Fruit fly (Drosophila melanogaster) whole organism, pupa: Measurements from ENCODE around the gene capu.

ENCODE experiments used
- CG12605 ChIP-seq: fragments of 200-800 bp; sonication (Bioruptor generic); IDR thresholded peaks from 2 replicates; pipeline ENCODE4 v1.3.6; 2022; ENCODE audit warnings: missing biosample characterization, missing genetic modification characterization
- CG8159 ChIP-seq: fragments of 200-800 bp; sonication (Bioruptor generic); optimal IDR thresholded peaks from 3 replicates; lab custom pipeline; 2018; ENCODE audit warnings: missing biosample characterization, mild to moderate bottlenecking, missing genetic modification characterization, moderate library complexity
- D1 ChIP-seq: fragments of 200-800 bp; sonication (Bioruptor generic); optimal IDR thresholded peaks from 2 replicates; lab custom pipeline; 2018; ENCODE audit warnings: missing biosample characterization, mild to moderate bottlenecking, missing genetic modification characterization, moderate library complexity
- EcR ChIP-seq: fragments of 200-800 bp; sonication (Bioruptor generic); optimal IDR thresholded peaks from 3 replicates; lab custom pipeline; 2019; ENCODE audit warnings: missing biosample characterization, missing genetic modification characterization, mild to moderate bottlenecking, moderate library complexity, missing genetic modification reagents
- Pif1B ChIP-seq: fragments of 200-800 bp; sonication (Bioruptor generic); optimal IDR thresholded peaks from 3 replicates; lab custom pipeline; 2016; ENCODE audit warnings: missing biosample characterization, missing genetic modification characterization
- Snoo ChIP-seq: fragments of 200-800 bp; sonication (Bioruptor generic); optimal IDR thresholded peaks from 3 replicates; lab custom pipeline; 2017; ENCODE audit warnings: missing biosample characterization, mild to moderate bottlenecking, missing genetic modification characterization, inconsistent platforms
- rn ChIP-seq: fragments of 200-800 bp; sonication (Bioruptor generic); IDR thresholded peaks from 2 replicates; pipeline ENCODE4 v1.3.6; 2022; ENCODE audit warnings: missing biosample characterization, missing genetic modification characterization

DNA sequence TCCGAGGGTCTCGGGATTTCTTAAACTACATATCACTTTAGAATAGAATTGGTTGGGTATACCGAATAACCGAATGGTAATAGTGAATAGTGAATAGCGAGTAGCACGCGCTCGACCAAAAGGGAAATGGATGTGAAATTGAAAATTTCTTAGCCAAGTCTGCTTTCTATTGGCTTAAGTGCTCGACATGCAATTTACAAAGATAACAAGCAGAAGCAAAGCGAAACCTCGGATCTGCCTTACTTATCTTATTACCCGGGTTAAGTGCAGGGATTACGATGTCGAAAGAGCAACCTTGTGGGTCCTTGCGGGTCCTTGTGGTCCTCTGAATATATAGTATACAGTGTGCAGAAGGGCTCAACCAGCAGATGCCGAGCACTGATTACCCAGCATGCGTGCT, 73.4 kb downstream of the capu start:
- TF ChIP-seq Pif1B (GFP tag; lab: Kevin White, UChicago), result no peak
- TF ChIP-seq CG8159, result no peak
- TF ChIP-seq D1, result no peak
- no peak for TF ChIP-seq EcR (GFP tag; lab: Kevin White, UChicago)
- TF ChIP-seq Snoo (tag; lab: Kevin White, UChicago), result no peak
- TF ChIP-seq rn (GFP tag; lab: Robert Waterston, UW), result no peak
- no peak for TF ChIP-seq CG12605 (GFP tag; lab: Robert Waterston, UW)
